Worm (Caenorhabditis elegans): ENCODE measurements around the gene col-40.

ce11 chrII:1126472-1126871 lies 19.7 kb upstream of the col-40 start:
- TF ChIP-seq ztf-29 (GFP tag; IDR thresholded peaks at IDR 0.05) (no peak), cog-1 (tag; optimal IDR thresholded peaks at IDR 0.05) (no peak), T22C8.4 (GFP tag; IDR thresholded peaks at IDR 0.05) (no peak), ref-1 (GFP tag; conservative IDR thresholded peaks at IDR 0.05) (no peak), med-1 (GFP tag; optimal IDR thresholded peaks at IDR 0.05; ENCODE audit: insufficient read depth) (no peak), ztf-23 (GFP tag; IDR thresholded peaks at IDR 0.05) (no peak), flt-1 (GFP tag; IDR thresholded peaks at IDR 0.05) (no peak), klf-2 (GFP tag; conservative IDR thresholded peaks at IDR 0.05) (no peak)

Data from whole organism, midembryonic.